Worm (Caenorhabditis elegans) whole organism, young adult: ENCODE data around the gene wrt-6.

ENCODE experiments used
- B0261.1 ChIP-seq: sonication (generic microtip); optimal IDR thresholded peaks from 2 replicates; lab custom pipeline; 2016; ENCODE audit warnings: mild to moderate bottlenecking, missing genetic modification characterization, moderate library complexity, missing compliant biosample characterization
- D2030.7 ChIP-seq: fragments of 200-800 bp; sonication (Bioruptor generic); IDR thresholded peaks from 2 replicates; pipeline ENCODE4 v1.3.6; 2022; ENCODE audit warnings: missing genetic modification reagents, missing genetic modification characterization, missing compliant biosample characterization
- F10E7.11 ChIP-seq: sonication (generic microtip); optimal IDR thresholded peaks from 2 replicates; lab custom pipeline; 2017; ENCODE audit warnings: mild to moderate bottlenecking, missing genetic modification characterization, moderate library complexity, missing compliant biosample characterization
- F22D6.2 ChIP-seq: sonication (generic microtip); optimal IDR thresholded peaks from 2 replicates; lab custom pipeline; 2016; ENCODE audit warnings: mild to moderate bottlenecking, missing genetic modification characterization, missing compliant biosample characterization
- F33H1.4 ChIP-seq: fragments of 200-800 bp; sonication (Bioruptor generic); IDR thresholded peaks from 2 replicates; pipeline ENCODE4 v1.3.6; 2022; ENCODE audit warnings: missing genetic modification reagents, missing genetic modification characterization, missing compliant biosample characterization
- F39B2.1 ChIP-seq: fragments of 200-800 bp; sonication (Bioruptor generic); IDR thresholded peaks from 2 replicates; pipeline ENCODE4 v1.3.6; 2022; ENCODE audit warnings: missing genetic modification reagents, missing genetic modification characterization, missing compliant biosample characterization
- F57C9.4 ChIP-seq: sonication (generic microtip); optimal IDR thresholded peaks from 2 replicates; lab custom pipeline; 2017; ENCODE audit warnings: mild to moderate bottlenecking, missing genetic modification characterization, missing compliant biosample characterization
- T07F8.4 ChIP-seq: sonication (generic microtip); optimal IDR thresholded peaks from 2 replicates; lab custom pipeline; 2016; ENCODE audit warnings: mild to moderate bottlenecking, missing genetic modification characterization, moderate library complexity, missing compliant biosample characterization
- Y53G8AR.9 ChIP-seq: fragments of 200-800 bp; sonication (Bioruptor generic); conservative IDR thresholded peaks from 2 replicates; pipeline ENCODE4 v1.3.6; 2022; ENCODE audit warnings: missing genetic modification reagents, missing genetic modification characterization, missing compliant biosample characterization
- Y79H2A.3 ChIP-seq: fragments of 200-800 bp; sonication (Bioruptor generic); conservative IDR thresholded peaks from 2 replicates; pipeline ENCODE4 v1.3.6; 2022; ENCODE audit warnings: missing genetic modification reagents, missing genetic modification characterization, missing compliant biosample characterization
- attf-5 ChIP-seq: fragments of 200-800 bp; sonication (Bioruptor generic); optimal IDR thresholded peaks from 2 replicates; lab custom pipeline; 2018; ENCODE audit warnings: mild to moderate bottlenecking, missing genetic modification characterization, missing compliant biosample characterization
- attf-6 ChIP-seq: fragments of 200-800 bp; sonication (Bioruptor generic); IDR thresholded peaks from 2 replicates; pipeline ENCODE4 v1.3.6; 2022; ENCODE audit warnings: missing genetic modification reagents, missing genetic modification characterization, missing compliant biosample characterization
- ccch-3 ChIP-seq: fragments of 200-800 bp; sonication (Bioruptor generic); optimal IDR thresholded peaks from 2 replicates; lab custom pipeline; 2018; ENCODE audit warnings: mild to moderate bottlenecking, missing genetic modification characterization, missing compliant biosample characterization
- cebp-1 ChIP-seq, 2 experiments: fragments of 200-800 bp in 1 of 2; sonication (Bioruptor generic) in 1 of 2; sonication (generic microtip) in 1 of 2; IDR thresholded peaks in 1 of 2; optimal IDR thresholded peaks in 1 of 2; 2 replicates each; pipeline versions ENCODE4 v1.3.6 to Lab custom; 2017 to 2022; ENCODE audit warnings: missing compliant biosample characterization in 2 of 2, missing genetic modification characterization in 2 of 2, mild to moderate bottlenecking in 1 of 2, missing genetic modification reagents in 1 of 2, moderate library complexity in 1 of 2
- ceh-27 ChIP-seq: fragments of 200-800 bp; sonication (Bioruptor generic); optimal IDR thresholded peaks from 2 replicates; lab custom pipeline; 2018; ENCODE audit warnings: mild to moderate bottlenecking, missing genetic modification characterization, moderate library complexity, missing compliant biosample characterization
- ceh-79 ChIP-seq: sonication (generic microtip); optimal IDR thresholded peaks from 2 replicates; lab custom pipeline; 2017; ENCODE audit warnings: mild to moderate bottlenecking, missing genetic modification characterization, missing compliant biosample characterization
- chd-7 ChIP-seq: sonication (generic microtip); optimal IDR thresholded peaks from 2 replicates; lab custom pipeline; 2016; ENCODE audit warnings: mild to moderate bottlenecking, missing genetic modification characterization, moderate library complexity, missing compliant biosample characterization
- dox-1 ChIP-seq: fragments of 200-800 bp; sonication (Bioruptor generic); IDR thresholded peaks from 2 replicates; pipeline ENCODE4 v1.3.6; 2022; ENCODE audit warnings: missing genetic modification reagents, missing genetic modification characterization, missing compliant biosample characterization
- egl-44 ChIP-seq: fragments of 200-800 bp; sonication (Bioruptor generic); IDR thresholded peaks from 2 replicates; pipeline ENCODE4 v1.3.6; 2022; ENCODE audit warnings: missing genetic modification reagents, missing genetic modification characterization, missing compliant biosample characterization
- fkh-3 ChIP-seq: sonication (generic microtip); optimal IDR thresholded peaks from 2 replicates; lab custom pipeline; 2016; ENCODE audit warnings: mild to moderate bottlenecking, missing genetic modification characterization, missing compliant biosample characterization
- hrde-1 ChIP-seq: sonication (generic microtip); optimal IDR thresholded peaks from 2 replicates; lab custom pipeline; 2016; ENCODE audit warnings: missing genetic modification characterization, mild to moderate bottlenecking, missing compliant biosample characterization, moderate library complexity, missing genotype, missing genetic modification reagents, borderline replicate concordance
- hsf-1 ChIP-seq: fragments of 200-800 bp; sonication (Bioruptor generic); IDR thresholded peaks from 2 replicates; pipeline ENCODE4 v1.3.6; 2022; ENCODE audit warnings: missing genetic modification reagents, missing genetic modification characterization, missing compliant biosample characterization
- lag-1 ChIP-seq: fragments of 200-800 bp; sonication (Bioruptor generic); IDR thresholded peaks from 2 replicates; pipeline ENCODE4 v1.3.6; 2022; ENCODE audit warnings: missing genetic modification reagents, missing genetic modification characterization, missing compliant biosample characterization
- let-526 ChIP-seq: fragments of 200-800 bp; sonication (Bioruptor generic); IDR thresholded peaks from 2 replicates; pipeline ENCODE4 v1.3.6; 2022; ENCODE audit warnings: missing genetic modification reagents, missing genetic modification characterization, missing compliant biosample characterization
- lin-40 ChIP-seq: sonication (generic microtip); optimal IDR thresholded peaks from 2 replicates; lab custom pipeline; 2016; ENCODE audit warnings: missing genetic modification characterization, mild to moderate bottlenecking, missing compliant biosample characterization, missing genotype, missing genetic modification reagents
- lin-54 ChIP-seq: fragments of 200-800 bp; sonication (Bioruptor generic); optimal IDR thresholded peaks from 2 replicates; lab custom pipeline; 2018; ENCODE audit warnings: mild to moderate bottlenecking, missing genetic modification characterization, missing compliant biosample characterization
- lir-1 ChIP-seq: fragments of 200-800 bp; sonication (Bioruptor generic); conservative IDR thresholded peaks from 2 replicates; pipeline ENCODE4 v1.3.6; 2022; ENCODE audit warnings: missing genetic modification reagents, missing genetic modification characterization, missing compliant biosample characterization
- madf-10 ChIP-seq: sonication (generic microtip); optimal IDR thresholded peaks from 2 replicates; lab custom pipeline; 2016; ENCODE audit warnings: mild to moderate bottlenecking, missing genetic modification characterization, missing compliant biosample characterization
- madf-3 ChIP-seq: fragments of 200-800 bp; sonication (Bioruptor generic); IDR thresholded peaks from 2 replicates; pipeline ENCODE4 v1.3.6; 2022; ENCODE audit warnings: missing genetic modification reagents, missing genetic modification characterization, missing compliant biosample characterization
- mcd-1 ChIP-seq: fragments of 200-800 bp; sonication (Bioruptor generic); IDR thresholded peaks from 2 replicates; pipeline ENCODE4 v1.3.6; 2022; ENCODE audit warnings: missing genetic modification reagents, missing genetic modification characterization, missing compliant biosample characterization
- mes-4 ChIP-seq: sonication (generic microtip); optimal IDR thresholded peaks from 2 replicates; lab custom pipeline; 2016; ENCODE audit warnings: missing genotype, missing genetic modification characterization, missing compliant biosample characterization
- mxl-1 ChIP-seq: sonication (generic microtip); optimal IDR thresholded peaks from 2 replicates; lab custom pipeline; 2016; ENCODE audit warnings: missing genetic modification characterization, missing compliant biosample characterization
- nhr-27 ChIP-seq: fragments of 200-800 bp; sonication (Bioruptor generic); optimal IDR thresholded peaks from 2 replicates; lab custom pipeline; 2018; ENCODE audit warnings: mild to moderate bottlenecking, missing genetic modification characterization, moderate library complexity, missing compliant biosample characterization
- nhr-80 ChIP-seq: sonication (generic microtip); optimal IDR thresholded peaks from 2 replicates; lab custom pipeline; 2016; ENCODE audit warnings: missing genetic modification characterization, missing compliant biosample characterization
- nhr-90 ChIP-seq: sonication (generic microtip); optimal IDR thresholded peaks from 2 replicates; lab custom pipeline; 2016; ENCODE audit warnings: missing genotype, mild to moderate bottlenecking, missing genetic modification characterization, missing compliant biosample characterization
- rec-8 ChIP-seq, 2 experiments: sonication (generic microtip); optimal IDR thresholded peaks; 2 replicates each; lab custom pipeline; 2016; ENCODE audit warnings: mild to moderate bottlenecking in 2 of 2, missing genetic modification characterization in 2 of 2, missing genetic modification reagents in 2 of 2, missing genotype in 2 of 2, missing biosample characterization in 1 of 2, missing compliant biosample characterization in 1 of 2, moderate library complexity in 1 of 2
- rpc-1 ChIP-seq, 2 experiments: fragments of 150-350 bp in 1 of 2; sonication (generic microtip) in 1 of 2; optimal IDR thresholded peaks; 2 replicates each; lab custom pipeline; 2014 to 2018; ENCODE audit warnings: missing biosample characterization in 1 of 2, missing genetic modification characterization in 1 of 2, missing genetic modification reagents in 1 of 2, missing genotype in 1 of 2
- snpc-1.1 ChIP-seq: sonication (generic microtip); optimal IDR thresholded peaks from 2 replicates; lab custom pipeline; 2017; ENCODE audit warnings: missing genetic modification characterization, mild to moderate bottlenecking, missing compliant biosample characterization, antibody characterized with exemption, moderate library complexity, missing genotype, missing genetic modification reagents; ENCODE audit not compliant: insufficient read depth
- snpc-1.3 ChIP-seq: sonication (generic microtip); optimal IDR thresholded peaks from 2 replicates; lab custom pipeline; 2017; ENCODE audit warnings: missing genetic modification characterization, mild to moderate bottlenecking, missing compliant biosample characterization, antibody characterized with exemption, moderate library complexity, missing genotype, missing genetic modification reagents; ENCODE audit not compliant: insufficient read depth
- sptf-2 ChIP-seq: fragments of 200-800 bp; sonication (Bioruptor generic); optimal IDR thresholded peaks from 2 replicates; lab custom pipeline; 2018; ENCODE audit warnings: mild to moderate bottlenecking, missing genetic modification characterization, missing compliant biosample characterization
- tlf-1 ChIP-seq: fragments of 200-800 bp; sonication (Bioruptor generic); optimal IDR thresholded peaks from 2 replicates; lab custom pipeline; 2018; ENCODE audit warnings: mild to moderate bottlenecking, missing genetic modification characterization, missing compliant biosample characterization
- xnd-1 ChIP-seq: sonication (generic microtip); optimal IDR thresholded peaks from 2 replicates; lab custom pipeline; 2016; ENCODE audit warnings: missing genotype, missing genetic modification reagents, missing genetic modification characterization, missing compliant biosample characterization
- ztf-18 ChIP-seq: sonication (generic microtip); optimal IDR thresholded peaks from 2 replicates; lab custom pipeline; 2016; ENCODE audit warnings: missing genotype, mild to moderate bottlenecking, missing genetic modification characterization, missing compliant biosample characterization
- ztf-25 ChIP-seq: fragments of 200-800 bp; sonication (Bioruptor generic); IDR thresholded peaks from 2 replicates; pipeline ENCODE4 v1.3.6; 2022; ENCODE audit warnings: missing genetic modification reagents, missing genetic modification characterization, missing compliant biosample characterization

wrt-6 gene

ce11 chrX:3503025-3503424, 23.0 kb downstream of the wrt-6 start:
- no peak for TF ChIP-seq lin-54
- no peak for TF ChIP-seq ztf-25 (GFP tag; lab: Robert Waterston, UW)
- no peak for TF ChIP-seq F39B2.1 (GFP tag; lab: Robert Waterston, UW)
- no peak for TF ChIP-seq dox-1
- TF ChIP-seq sptf-2 = no peak
- TF ChIP-seq F10E7.11 (tag; lab: Kevin White, UChicago) = no peak
- TF ChIP-seq ztf-18 = no peak
- TF ChIP-seq nhr-27 (tag; lab: Kevin White, UChicago) = no peak
- TF ChIP-seq lag-1 (GFP tag; lab: Robert Waterston, UW) = no peak
- no peak for TF ChIP-seq tlf-1
- TF ChIP-seq attf-6 = no peak
- TF ChIP-seq rpc-1 (optimal IDR thresholded peaks at IDR 0.05; lab: Kevin White, UChicago) = no peak
- TF ChIP-seq rpc-1 (tag; optimal IDR thresholded peaks at IDR 0.05; lab: Kevin White, UChicago) = no peak

DNA sequence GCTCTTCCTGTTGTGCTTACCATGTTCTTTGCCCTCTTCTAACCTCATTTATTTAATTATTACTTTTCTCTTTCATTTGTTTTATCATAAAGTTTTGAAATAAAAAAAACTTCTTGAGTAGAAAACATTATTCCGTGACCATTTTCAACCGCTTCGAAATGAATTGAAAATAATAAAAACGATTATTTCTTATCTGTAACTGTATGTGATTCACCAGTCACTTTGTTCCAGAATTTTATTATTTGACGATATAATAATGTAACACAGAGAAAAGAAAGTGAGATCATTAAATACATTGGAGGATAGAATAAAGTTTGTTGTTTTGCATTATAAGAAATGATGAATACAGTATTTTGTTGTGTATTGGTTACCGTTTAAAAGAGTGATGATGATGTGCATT, 25.0 kb downstream of the wrt-6 start:
- TF ChIP-seq ceh-79 (tag; lab: Kevin White, UChicago) (no peak), rec-8 (tag; optimal IDR thresholded peaks at IDR 0.05; lab: Kevin White, UChicago) (no peak), sptf-2 (no peak), Y53G8AR.9 (GFP tag; lab: Robert Waterston, UW) (no peak), xnd-1 (tag; lab: Kevin White, UChicago) (no peak), D2030.7 (no peak), fkh-3 (tag; lab: Kevin White, UChicago) (no peak), egl-44 (GFP tag; lab: Robert Waterston, UW) (no peak), F57C9.4 (tag; lab: Kevin White, UChicago) (no peak), cebp-1 (GFP tag; IDR thresholded peaks at IDR 0.05; lab: Robert Waterston, UW) (no peak), cebp-1 (tag; optimal IDR thresholded peaks at IDR 0.05; lab: Kevin White, UChicago) (peak; percentile 8), nhr-80 (peak; percentile 34), nhr-90 (tag; lab: Kevin White, UChicago) (no peak), hrde-1 (no peak), mcd-1 (GFP tag; lab: Robert Waterston, UW) (no peak), let-526 (GFP tag; lab: Robert Waterston, UW) (no peak), chd-7 (tag; lab: Kevin White, UChicago) (no peak), Y79H2A.3 (GFP tag; lab: Robert Waterston, UW) (no peak), madf-10 (tag; lab: Kevin White, UChicago) (no peak)

- no peak for TF ChIP-seq snpc-1.1 (tag; lab: Kevin White, UChicago)
- peak; percentile 67 for TF ChIP-seq nhr-80
- no peak for TF ChIP-seq F33H1.4 (GFP tag; lab: Robert Waterston, UW)
- no peak for TF ChIP-seq T07F8.4 (tag; lab: Kevin White, UChicago)
- 0 out of 2 replicates have a peak, but pooled peaks have one; percentile 17 for TF ChIP-seq hsf-1
Measured at ce11 chrX:3506556-3506955, 26.5 kb downstream of the wrt-6 start.

DNA sequence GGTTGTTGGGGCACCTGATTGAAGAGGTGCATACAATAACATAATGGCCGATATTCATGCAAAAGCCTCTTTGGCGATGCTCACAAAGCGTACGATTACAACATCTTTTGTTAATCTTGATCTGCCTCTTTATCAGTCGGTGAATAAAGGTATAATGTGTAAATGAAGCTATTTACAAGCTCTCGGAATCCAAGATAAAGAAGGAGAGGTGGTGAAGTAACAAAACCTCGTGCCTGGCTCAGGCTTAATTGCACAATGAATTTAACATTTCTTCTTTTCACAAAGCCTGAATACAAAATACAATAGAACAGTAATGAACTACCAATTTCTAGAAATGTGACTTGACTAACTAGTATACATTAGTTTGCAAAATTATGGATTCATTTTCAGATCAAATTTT, 27.2 kb downstream of the wrt-6 start:
- no peak for TF ChIP-seq fkh-3 (tag; lab: Kevin White, UChicago)
- TF ChIP-seq B0261.1 (tag; lab: Kevin White, UChicago) = no peak
- no peak for TF ChIP-seq lir-1 (GFP tag; lab: Robert Waterston, UW)
- TF ChIP-seq Y53G8AR.9 (GFP tag; lab: Robert Waterston, UW) = no peak
- no peak for TF ChIP-seq D2030.7
- no peak for TF ChIP-seq dox-1
- no peak for TF ChIP-seq ceh-27
- TF ChIP-seq ccch-3 (GFP tag; lab: Kevin White, UChicago) = no peak
- TF ChIP-seq attf-5 = no peak
- TF ChIP-seq mxl-1 (tag; lab: Kevin White, UChicago) = no peak
- TF ChIP-seq lin-40 (tag; lab: Kevin White, UChicago) = no peak
- TF ChIP-seq mes-4 (tag; lab: Kevin White, UChicago) = no peak
- no peak for TF ChIP-seq snpc-1.3
- TF ChIP-seq F22D6.2 (tag; lab: Kevin White, UChicago) = no peak
- TF ChIP-seq F57C9.4 (tag; lab: Kevin White, UChicago) = no peak
- TF ChIP-seq madf-3 (GFP tag; lab: Robert Waterston, UW) = no peak
